Worm (Caenorhabditis elegans) whole organism, L1 larva: ENCODE results near the gene ddn-1.

Experiments used
- C34B4.2 ChIP-seq: sonication (generic microtip); optimal IDR thresholded peaks from 2 replicates; lab custom pipeline; 2017; ENCODE audit warnings: mild to moderate bottlenecking, missing genetic modification characterization, missing compliant biosample characterization
- Y116A8C.19 ChIP-seq: sonication (generic microtip); optimal IDR thresholded peaks from 2 replicates; lab custom pipeline; 2016; ENCODE audit warnings: missing compliant biosample characterization, missing genetic modification characterization, borderline replicate concordance
- aha-1 ChIP-seq: fragments of 150-350 bp; optimal IDR thresholded peaks from 2 replicates; lab custom pipeline; 2014; ENCODE audit warnings: missing biosample characterization, missing genetic modification characterization
- alr-1 ChIP-seq: fragments of 200-800 bp; sonication (Bioruptor generic); optimal IDR thresholded peaks from 2 replicates; lab custom pipeline; 2018; ENCODE audit warnings: borderline replicate concordance, mild to moderate bottlenecking, missing genetic modification characterization, missing compliant biosample characterization
- aly-2 ChIP-seq: fragments of 150-350 bp; optimal IDR thresholded peaks from 2 replicates; lab custom pipeline; 2014; ENCODE audit warnings: missing biosample characterization, missing genetic modification characterization
- blmp-1 ChIP-seq: fragments of 150-350 bp; optimal IDR thresholded peaks from 2 replicates; lab custom pipeline; 2014; ENCODE audit warnings: missing biosample characterization, missing genetic modification characterization
- dsc-1 ChIP-seq: sonication (generic microtip); optimal IDR thresholded peaks from 2 replicates; lab custom pipeline; 2016; ENCODE audit warnings: mild to moderate bottlenecking, missing genetic modification characterization, missing compliant biosample characterization
- efl-1 ChIP-seq, 4 experiments: fragments of 150-350 bp; optimal IDR thresholded peaks in 3 of 4; peaks in 1 of 4; 1 replicate in 1 of 4; 2 replicates in 3 of 4; lab custom pipeline; 2014; ENCODE audit warnings: missing biosample characterization in 2 of 4, missing genetic modification characterization in 2 of 4, missing genetic modification reagents in 2 of 4
- egl-27 ChIP-seq, 2 experiments: fragments of 150-350 bp in 1 of 2; sonication (generic microtip); optimal IDR thresholded peaks; 3 replicates each; lab custom pipeline; 2017 to 2018; ENCODE audit warnings: missing biosample characterization in 2 of 2, missing genetic modification characterization in 2 of 2, missing genetic modification reagents in 2 of 2
- elt-2 ChIP-seq: sonication (generic microtip); optimal IDR thresholded peaks from 2 replicates; lab custom pipeline; 2016; ENCODE audit warnings: missing genetic modification characterization, mild to moderate bottlenecking, inconsistent platforms, missing compliant biosample characterization, missing genetic modification reagents
- ets-5 ChIP-seq: fragments of 200-800 bp; sonication (Bioruptor generic); IDR thresholded peaks from 2 replicates; pipeline ENCODE4 v1.3.6; 2022; ENCODE audit warnings: missing genetic modification characterization, missing compliant biosample characterization
- fkh-10 ChIP-seq: sonication (generic microtip); optimal IDR thresholded peaks from 2 replicates; lab custom pipeline; 2017; ENCODE audit warnings: missing biosample characterization, missing genetic modification reagents, missing genetic modification characterization
- grh-1 ChIP-seq: fragments of 200-800 bp; sonication (Bioruptor generic); IDR thresholded peaks from 2 replicates; pipeline ENCODE4 v1.3.6; 2022; ENCODE audit warnings: missing genetic modification reagents, missing genetic modification characterization, missing compliant biosample characterization
- hlh-4 ChIP-seq: sonication (generic microtip); optimal IDR thresholded peaks from 2 replicates; lab custom pipeline; 2016; ENCODE audit warnings: mild to moderate bottlenecking, missing genetic modification characterization, missing compliant biosample characterization
- hpl-2 ChIP-seq: fragments of 150-350 bp; optimal IDR thresholded peaks from 2 replicates; lab custom pipeline; 2014; ENCODE audit warnings: missing biosample characterization, missing genetic modification reagents, missing genetic modification characterization
- irx-1 ChIP-seq: sonication (generic microtip); optimal IDR thresholded peaks from 2 replicates; lab custom pipeline; 2016; ENCODE audit warnings: missing genetic modification characterization, missing compliant biosample characterization
- lin-14 ChIP-seq: fragments of 200-800 bp; sonication (Bioruptor generic); optimal IDR thresholded peaks from 2 replicates; lab custom pipeline; 2018; ENCODE audit warnings: mild to moderate bottlenecking, missing genetic modification characterization, moderate library complexity, missing compliant biosample characterization
- lir-3 ChIP-seq: sonication (generic microtip); optimal IDR thresholded peaks from 2 replicates; lab custom pipeline; 2016; ENCODE audit warnings: mild to moderate bottlenecking, missing genetic modification characterization, moderate library complexity, missing compliant biosample characterization; ENCODE audit not compliant: poor library complexity
- lsy-2 ChIP-seq, 2 experiments: fragments of 150-350 bp; optimal IDR thresholded peaks; 2 replicates each; lab custom pipeline; 2014; ENCODE audit warnings: missing biosample characterization in 2 of 2, missing genetic modification characterization in 2 of 2
- mep-1 ChIP-seq: fragments of 150-350 bp; optimal IDR thresholded peaks from 2 replicates; lab custom pipeline; 2014; ENCODE audit warnings: missing biosample characterization, missing genetic modification characterization
- nhr-19 ChIP-seq: fragments of 200-800 bp; sonication (Bioruptor generic); conservative IDR thresholded peaks from 2 replicates; pipeline ENCODE4 v1.3.6; 2022; ENCODE audit warnings: missing genetic modification characterization, missing compliant biosample characterization
- nhr-237 ChIP-seq: fragments of 150-350 bp; optimal IDR thresholded peaks from 2 replicates; lab custom pipeline; 2014; ENCODE audit warnings: missing biosample characterization, missing genetic modification characterization
- nhr-28 ChIP-seq: fragments of 150-350 bp; optimal IDR thresholded peaks from 2 replicates; lab custom pipeline; 2014; ENCODE audit warnings: missing biosample characterization, missing genetic modification characterization
- nhr-76 ChIP-seq: sonication (generic microtip); optimal IDR thresholded peaks from 2 replicates; lab custom pipeline; 2017; ENCODE audit warnings: missing biosample characterization, missing genetic modification characterization
- nhr-77 ChIP-seq: fragments of 150-350 bp; optimal IDR thresholded peaks from 2 replicates; lab custom pipeline; 2014; ENCODE audit warnings: missing biosample characterization, missing genetic modification characterization
- pag-3 ChIP-seq: sonication (generic microtip); optimal IDR thresholded peaks from 2 replicates; lab custom pipeline; 2017; ENCODE audit warnings: missing genetic modification characterization, mild to moderate bottlenecking, missing compliant biosample characterization, antibody characterized with exemption, borderline replicate concordance; ENCODE audit not compliant: insufficient read depth
- pqm-1 ChIP-seq: sonication (generic microtip); optimal IDR thresholded peaks from 3 replicates; lab custom pipeline; 2017; ENCODE audit warnings: missing biosample characterization, missing genetic modification characterization
- snpc-4 ChIP-seq: fragments of 150-350 bp; optimal IDR thresholded peaks from 2 replicates; lab custom pipeline; 2014; ENCODE audit warnings: missing biosample characterization, missing genetic modification characterization
- snu-23 ChIP-seq: sonication (generic microtip); optimal IDR thresholded peaks from 2 replicates; lab custom pipeline; 2016; ENCODE audit warnings: missing genetic modification characterization, missing compliant biosample characterization
- unc-30 ChIP-seq: sonication (generic microtip); optimal IDR thresholded peaks from 2 replicates; lab custom pipeline; 2017; ENCODE audit warnings: missing biosample characterization, missing genetic modification characterization
- unc-86 ChIP-seq: sonication (generic microtip); optimal IDR thresholded peaks from 2 replicates; lab custom pipeline; 2016; ENCODE audit warnings: missing genetic modification characterization, missing compliant biosample characterization
- unc-98 ChIP-seq: fragments of 200-800 bp; sonication (Bioruptor generic); IDR thresholded peaks from 2 replicates; pipeline ENCODE4 v1.3.6; 2022; ENCODE audit warnings: missing genetic modification characterization, missing compliant biosample characterization
- vab-15 ChIP-seq: sonication (generic microtip); optimal IDR thresholded peaks from 2 replicates; lab custom pipeline; 2017; ENCODE audit warnings: missing genotype, mild to moderate bottlenecking, missing genetic modification characterization, missing compliant biosample characterization
- zag-1 ChIP-seq: fragments of 150-350 bp; optimal IDR thresholded peaks from 2 replicates; lab custom pipeline; 2014; ENCODE audit warnings: missing biosample characterization, missing genetic modification characterization
- ztf-4 ChIP-seq: fragments of 150-350 bp; optimal IDR thresholded peaks from 2 replicates; lab custom pipeline; 2014; ENCODE audit warnings: missing biosample characterization, missing genetic modification characterization

ddn-1 gene

DNA sequence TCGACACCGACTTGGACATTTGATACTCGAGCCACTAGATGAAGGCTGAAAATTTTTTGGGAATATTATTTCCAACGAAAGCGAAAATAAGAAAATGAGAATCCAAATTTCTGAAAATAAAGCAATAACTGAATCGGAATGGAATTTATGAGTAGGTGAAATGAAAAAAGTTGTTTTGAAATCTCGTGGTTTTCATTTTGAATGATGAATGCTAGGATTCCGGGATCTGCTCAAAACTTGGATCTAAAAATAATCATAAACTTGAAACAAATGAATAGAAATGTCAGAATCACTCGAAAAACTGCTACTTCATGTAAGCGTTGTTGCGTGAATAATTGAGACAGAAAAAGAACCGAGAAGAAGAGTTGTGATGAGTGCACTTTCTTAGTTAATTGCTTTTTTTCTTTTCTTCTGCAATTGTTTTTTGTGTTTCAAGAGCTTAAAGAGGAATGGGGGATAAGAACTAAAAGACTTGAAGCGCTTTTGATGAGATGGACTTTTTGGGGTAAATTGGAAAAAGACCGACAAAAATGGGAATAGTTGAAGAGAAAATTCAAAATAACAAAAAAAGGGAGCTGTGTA, 40.8 kb upstream of the ddn-1 start, which contains the start of gene magu-2:
magu-2 (minus strand) TSS at position 51 of the 582 bp plus-strand sequence.
- TF ChIP-seq fkh-10 (GFP tag; lab: Kevin White, UChicago), result peak; percentile 84
- no peak for TF ChIP-seq snpc-4 (tag; lab: Kevin White, UChicago)
- peak; percentile 55 for TF ChIP-seq lin-14 (GFP tag; lab: Kevin White, UChicago)
- TF ChIP-seq lsy-2 (tag; optimal IDR thresholded peaks at IDR 0.05; lab: Kevin White, UChicago), result no peak
- TF ChIP-seq Y116A8C.19 (tag; lab: Kevin White, UChicago), result no peak
- TF ChIP-seq, all 84 proteins: peak for 2

ce11 chrV:8799293-8799812, 39.0 kb upstream of the ddn-1 start:
- TF ChIP-seq lin-14 (GFP tag; lab: Kevin White, UChicago) (peak; percentile 30), lsy-2 (tag; optimal IDR thresholded peaks at IDR 0.05; lab: Kevin White, UChicago) (peak in 1 of 2 experiments; percentile 13), blmp-1 (tag; lab: Kevin White, UChicago) (peak; percentile 30), hpl-2 (no peak), unc-30 (tag; lab: Kevin White, UChicago) (no peak)

ce11 chrV:8798470-8798869, 38.2 kb upstream of the ddn-1 start:
- TF ChIP-seq ztf-4 (tag; lab: Kevin White, UChicago), result no peak
- TF ChIP-seq egl-27 (tag; optimal IDR thresholded peaks at IDR 0.05; lab: Kevin White, UChicago), result no peak
- TF ChIP-seq nhr-76 (tag; lab: Kevin White, UChicago), result no peak
- no peak for TF ChIP-seq unc-86 (tag; lab: Kevin White, UChicago)
- TF ChIP-seq nhr-19 (GFP tag; lab: Robert Waterston, UW), result no peak

ce11 chrV:8796889-8797288, 36.6 kb upstream of the ddn-1 start:
- no peak for TF ChIP-seq nhr-77
- TF ChIP-seq dsc-1 (tag; lab: Kevin White, UChicago), result peak; percentile 28
- TF ChIP-seq irx-1, result no peak
- TF ChIP-seq lir-3 (tag; lab: Kevin White, UChicago), result no peak
- peak; percentile 5 for TF ChIP-seq lin-14 (GFP tag; lab: Kevin White, UChicago)
- no peak for TF ChIP-seq fkh-10 (GFP tag; lab: Kevin White, UChicago)
- TF ChIP-seq ets-5, result no peak
- TF ChIP-seq hlh-4 (tag; lab: Kevin White, UChicago), result no peak
- no peak for TF ChIP-seq efl-1 (optimal IDR thresholded peaks at IDR 0.05; lab: Kevin White, UChicago)
- peak in 1 of 2 experiments; percentile 49 for TF ChIP-seq efl-1 (GFP tag; optimal IDR thresholded peaks at IDR 0.05 in 1 of 2; lab: Kevin White, UChicago)
- TF ChIP-seq egl-27 (tag; optimal IDR thresholded peaks at IDR 0.05; lab: Kevin White, UChicago), result no peak
- TF ChIP-seq aha-1 (tag; lab: Kevin White, UChicago), result no peak

- TF ChIP-seq mep-1 (no peak), efl-1 (optimal IDR thresholded peaks at IDR 0.05; lab: Kevin White, UChicago) (no peak), efl-1 (GFP tag; optimal IDR thresholded peaks at IDR 0.05 in 1 of 2; lab: Kevin White, UChicago) (peak in 1 of 2 experiments; percentile 75)
Measured at ce11 chrV:8796246-8796645, 35.9 kb upstream of the ddn-1 start.

ce11 chrV:8795499-8795898, 35.2 kb upstream of the ddn-1 start:
- peak; percentile 1 for TF ChIP-seq lin-14 (GFP tag; lab: Kevin White, UChicago)
- no peak for TF ChIP-seq nhr-28 (tag; lab: Kevin White, UChicago)
- no peak for TF ChIP-seq lsy-2 (tag; optimal IDR thresholded peaks at IDR 0.05; lab: Kevin White, UChicago)
- no peak for TF ChIP-seq mep-1
- no peak for TF ChIP-seq pag-3 (tag; lab: Kevin White, UChicago)
- TF ChIP-seq elt-2 (tag; lab: Kevin White, UChicago), result peak; percentile 55
- no peak for TF ChIP-seq unc-98
- TF ChIP-seq efl-1 (optimal IDR thresholded peaks at IDR 0.05; lab: Kevin White, UChicago), result no peak
- TF ChIP-seq efl-1 (GFP tag; optimal IDR thresholded peaks at IDR 0.05 in 1 of 2; lab: Kevin White, UChicago), result peak in 1 of 2 experiments; percentile 3
- no peak for TF ChIP-seq snu-23
- no peak for TF ChIP-seq zag-1 (tag; lab: Kevin White, UChicago)
- TF ChIP-seq C34B4.2 (tag; lab: Kevin White, UChicago), result no peak
- TF ChIP-seq pqm-1 (tag; lab: Kevin White, UChicago), result peak; percentile 12
- TF ChIP-seq alr-1 (tag; lab: Kevin White, UChicago), result no peak
- no peak for TF ChIP-seq nhr-237 (tag; lab: Kevin White, UChicago)
- TF ChIP-seq vab-15, result no peak
- no peak for TF ChIP-seq grh-1 (GFP tag; lab: Robert Waterston, UW)
- TF ChIP-seq aly-2, result no peak
